Worm (Caenorhabditis elegans) whole organism, young adult: ENCODE data around the gene Y41C4A.7.

Experiments used
- C17E4.6 ChIP-seq: fragments of 200-800 bp; sonication (Bioruptor generic); IDR thresholded peaks from 2 replicates; pipeline ENCODE4 v1.3.6; 2022; ENCODE audit warnings: missing genetic modification reagents, missing genetic modification characterization, missing compliant biosample characterization
- ccch-3 ChIP-seq: fragments of 200-800 bp; sonication (Bioruptor generic); optimal IDR thresholded peaks from 2 replicates; lab custom pipeline; 2018; ENCODE audit warnings: mild to moderate bottlenecking, missing genetic modification characterization, missing compliant biosample characterization
- dpff-1 ChIP-seq: sonication (generic microtip); optimal IDR thresholded peaks from 2 replicates; lab custom pipeline; 2017; ENCODE audit warnings: mild to moderate bottlenecking, missing genetic modification characterization, missing compliant biosample characterization
- ets-4 ChIP-seq: fragments of 200-800 bp; sonication (Bioruptor generic); optimal IDR thresholded peaks from 2 replicates; lab custom pipeline; 2018; ENCODE audit warnings: mild to moderate bottlenecking, missing genetic modification characterization, missing compliant biosample characterization
- hlh-12 ChIP-seq: sonication (generic microtip); optimal IDR thresholded peaks from 2 replicates; lab custom pipeline; 2016; ENCODE audit warnings: missing genetic modification characterization, missing compliant biosample characterization
- hmg-20 ChIP-seq: fragments of 200-800 bp; sonication (Bioruptor generic); IDR thresholded peaks from 2 replicates; pipeline ENCODE4 v1.3.6; 2022; ENCODE audit warnings: missing genetic modification reagents, missing genetic modification characterization, missing compliant biosample characterization
- lag-1 ChIP-seq: fragments of 200-800 bp; sonication (Bioruptor generic); IDR thresholded peaks from 2 replicates; pipeline ENCODE4 v1.3.6; 2022; ENCODE audit warnings: missing genetic modification reagents, missing genetic modification characterization, missing compliant biosample characterization
- let-526 ChIP-seq: fragments of 200-800 bp; sonication (Bioruptor generic); IDR thresholded peaks from 2 replicates; pipeline ENCODE4 v1.3.6; 2022; ENCODE audit warnings: missing genetic modification reagents, missing genetic modification characterization, missing compliant biosample characterization
- lin-26 ChIP-seq: fragments of 200-800 bp; sonication (Bioruptor generic); IDR thresholded peaks from 2 replicates; pipeline ENCODE4 v1.3.6; 2022; ENCODE audit warnings: missing genetic modification reagents, missing genetic modification characterization, missing compliant biosample characterization
- lin-35 ChIP-seq, 3 experiments: fragments of 150-350 bp in 2 of 3; sonication (generic microtip) in 1 of 3; optimal IDR thresholded peaks; 2 replicates each; lab custom pipeline; 2014 to 2018; ENCODE audit warnings: missing biosample characterization in 3 of 3, missing genetic modification characterization in 3 of 3, missing genetic modification reagents in 3 of 3
- lir-1 ChIP-seq: fragments of 200-800 bp; sonication (Bioruptor generic); conservative IDR thresholded peaks from 2 replicates; pipeline ENCODE4 v1.3.6; 2022; ENCODE audit warnings: missing genetic modification reagents, missing genetic modification characterization, missing compliant biosample characterization
- pha-4 ChIP-seq: fragments of 150-350 bp; sonication (generic microtip); optimal IDR thresholded peaks from 2 replicates; lab custom pipeline; 2014; ENCODE audit warnings: missing biosample characterization, missing genetic modification reagents, missing genetic modification characterization
- rcor-1 ChIP-seq: fragments of 200-800 bp; sonication (Bioruptor generic); IDR thresholded peaks from 2 replicates; pipeline ENCODE4 v1.3.6; 2022; ENCODE audit warnings: missing genetic modification reagents, missing genetic modification characterization, missing compliant biosample characterization
- snpc-4 ChIP-seq, 5 experiments: fragments of 150-350 bp in 1 of 5; sonication (generic microtip) in 4 of 5; optimal IDR thresholded peaks; 2 replicates each; lab custom pipeline; 2014 to 2018; ENCODE audit warnings: missing genetic modification characterization in 5 of 5, missing biosample characterization in 3 of 5, antibody characterized with exemption in 2 of 5, mild to moderate bottlenecking in 2 of 5, missing compliant biosample characterization in 2 of 5, missing genotype in 2 of 5, moderate library complexity in 2 of 5, missing genetic modification reagents in 1 of 5

DNA sequence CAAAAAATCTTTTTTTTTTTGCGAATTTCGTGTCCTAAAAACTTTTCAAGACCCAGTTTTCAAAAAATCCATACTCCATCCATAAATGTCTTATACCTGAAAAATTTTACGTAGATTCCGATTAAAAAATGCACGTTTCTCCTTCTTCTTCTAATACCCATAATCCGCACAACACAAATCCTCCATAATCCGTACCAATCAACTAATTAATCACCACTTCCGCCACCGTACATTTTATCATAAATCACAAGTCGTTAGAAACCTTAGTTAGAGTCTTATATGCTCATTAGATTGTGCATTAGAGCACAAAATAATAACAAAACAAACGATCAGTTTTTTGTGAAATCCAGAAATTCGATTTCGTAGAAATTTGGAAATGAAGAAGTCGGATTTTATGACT lies 29.7 kb upstream of the Y41C4A.7 start:
- no peak for TF ChIP-seq hmg-20 (GFP tag; lab: Robert Waterston, UW)
- TF ChIP-seq lin-35 (GFP tag; optimal IDR thresholded peaks at IDR 0.05; lab: Kevin White, UChicago), result no peak
- TF ChIP-seq snpc-4 (GFP tag; optimal IDR thresholded peaks at IDR 0.05; lab: Kevin White, UChicago), result no peak
- no peak for TF ChIP-seq snpc-4 (tag; optimal IDR thresholded peaks at IDR 0.05; lab: Kevin White, UChicago)
- no peak for TF ChIP-seq dpff-1
- no peak for TF ChIP-seq lin-26 (GFP tag; lab: Robert Waterston, UW)
- TF ChIP-seq pha-4 (tag; lab: Kevin White, UChicago), result no peak
- no peak for TF ChIP-seq let-526
- TF ChIP-seq rcor-1, result no peak
- TF ChIP-seq hlh-12 (tag; lab: Kevin White, UChicago), result no peak
- TF ChIP-seq lir-1, result no peak
- TF ChIP-seq ets-4 (GFP tag; lab: Kevin White, UChicago), result no peak
- TF ChIP-seq lag-1 (GFP tag; lab: Robert Waterston, UW), result no peak
- TF ChIP-seq C17E4.6 (GFP tag; lab: Robert Waterston, UW), result no peak
- no peak for TF ChIP-seq ccch-3 (GFP tag; lab: Kevin White, UChicago)
